Worm (Caenorhabditis elegans): Measurements from ENCODE around the gene mrps-21.

ce11 chrIV:4612597-4612996 lies 46.7 kb downstream of the mrps-21 start:
- no peak for TF ChIP-seq klf-2 (GFP tag; conservative IDR thresholded peaks at IDR 0.05)
- TF ChIP-seq ztf-23 (GFP tag; IDR thresholded peaks at IDR 0.05): no peak
- TF ChIP-seq ztf-29 (GFP tag; IDR thresholded peaks at IDR 0.05): no peak
- no peak for TF ChIP-seq T22C8.4 (GFP tag; IDR thresholded peaks at IDR 0.05)
